Fruit fly (Drosophila melanogaster) whole organism, pupa: ENCODE measurements around the gene CG5167.

Source experiments
- CG10348 ChIP-seq: fragments of 200-800 bp; sonication (Bioruptor generic); IDR thresholded peaks from 2 replicates; pipeline ENCODE4 v1.3.6; 2022; ENCODE audit warnings: missing biosample characterization, missing genetic modification characterization
- CG12605 ChIP-seq: fragments of 200-800 bp; sonication (Bioruptor generic); IDR thresholded peaks from 2 replicates; pipeline ENCODE4 v1.3.6; 2022; ENCODE audit warnings: missing biosample characterization, missing genetic modification characterization
- CG13204 ChIP-seq: fragments of 200-800 bp; sonication (Bioruptor generic); optimal IDR thresholded peaks from 2 replicates; lab custom pipeline; 2018; ENCODE audit warnings: missing biosample characterization, mild to moderate bottlenecking, missing genetic modification characterization, moderate library complexity
- CG14655 ChIP-seq: fragments of 200-800 bp; sonication (Bioruptor generic); optimal IDR thresholded peaks from 3 replicates; lab custom pipeline; 2017; ENCODE audit warnings: mild to moderate bottlenecking, missing biosample characterization, missing genetic modification reagents, missing genetic modification characterization
- CG15710 ChIP-seq: fragments of 200-800 bp; sonication (Bioruptor generic); optimal IDR thresholded peaks from 2 replicates; lab custom pipeline; 2018; ENCODE audit warnings: missing biosample characterization, mild to moderate bottlenecking, missing genetic modification characterization, moderate library complexity
- CG17806 ChIP-seq: fragments of 200-800 bp; sonication (Bioruptor generic); optimal IDR thresholded peaks from 2 replicates; lab custom pipeline; 2018; ENCODE audit warnings: missing biosample characterization, mild to moderate bottlenecking, missing genetic modification characterization, moderate library complexity
- CG32121 ChIP-seq: fragments of 200-800 bp; sonication (Bioruptor generic); IDR thresholded peaks from 2 replicates; pipeline ENCODE4 v1.3.6; 2022; ENCODE audit warnings: missing biosample characterization, missing genetic modification characterization
- CG34367 ChIP-seq: fragments of 200-800 bp; sonication (Bioruptor generic); optimal IDR thresholded peaks from 2 replicates; lab custom pipeline; 2018; ENCODE audit warnings: missing biosample characterization, mild to moderate bottlenecking, missing genetic modification characterization
- CG4496 ChIP-seq: fragments of 200-800 bp; sonication (Bioruptor generic); IDR thresholded peaks from 3 replicates; pipeline ENCODE4 v1.3.6; 2022; ENCODE audit warnings: missing biosample characterization, missing genetic modification characterization
- CG8159 ChIP-seq: fragments of 200-800 bp; sonication (Bioruptor generic); optimal IDR thresholded peaks from 3 replicates; lab custom pipeline; 2018; ENCODE audit warnings: missing biosample characterization, mild to moderate bottlenecking, missing genetic modification characterization, moderate library complexity
- CG8301 ChIP-seq: fragments of 200-800 bp; sonication (Bioruptor generic); optimal IDR thresholded peaks from 2 replicates; lab custom pipeline; 2018; ENCODE audit warnings: missing biosample characterization, mild to moderate bottlenecking, missing genetic modification characterization
- CG9948 ChIP-seq: fragments of 200-800 bp; sonication (Bioruptor generic); optimal IDR thresholded peaks from 2 replicates; lab custom pipeline; 2018; ENCODE audit warnings: missing biosample characterization, mild to moderate bottlenecking, missing genetic modification characterization, moderate library complexity
- D1 ChIP-seq: fragments of 200-800 bp; sonication (Bioruptor generic); optimal IDR thresholded peaks from 2 replicates; lab custom pipeline; 2018; ENCODE audit warnings: missing biosample characterization, mild to moderate bottlenecking, missing genetic modification characterization, moderate library complexity
- EcR ChIP-seq: fragments of 200-800 bp; sonication (Bioruptor generic); optimal IDR thresholded peaks from 3 replicates; lab custom pipeline; 2019; ENCODE audit warnings: missing biosample characterization, missing genetic modification characterization, mild to moderate bottlenecking, moderate library complexity, missing genetic modification reagents
- Ets98B ChIP-seq: fragments of 200-800 bp; sonication (Bioruptor generic); IDR thresholded peaks from 2 replicates; pipeline ENCODE4 v1.3.6; 2022; ENCODE audit warnings: missing biosample characterization, missing genetic modification characterization
- Pif1A ChIP-seq: fragments of 200-800 bp; sonication (Bioruptor generic); optimal IDR thresholded peaks from 3 replicates; lab custom pipeline; 2016; ENCODE audit warnings: missing biosample characterization, missing genetic modification characterization
- Pif1B ChIP-seq: fragments of 200-800 bp; sonication (Bioruptor generic); optimal IDR thresholded peaks from 3 replicates; lab custom pipeline; 2016; ENCODE audit warnings: missing biosample characterization, missing genetic modification characterization
- Snoo ChIP-seq: fragments of 200-800 bp; sonication (Bioruptor generic); optimal IDR thresholded peaks from 3 replicates; lab custom pipeline; 2017; ENCODE audit warnings: missing biosample characterization, mild to moderate bottlenecking, missing genetic modification characterization, inconsistent platforms
- fd96Ca ChIP-seq: fragments of 200-800 bp; sonication (Bioruptor generic); IDR thresholded peaks from 3 replicates; pipeline ENCODE4 v1.3.6; 2022; ENCODE audit warnings: missing biosample characterization, missing genetic modification characterization
- gl ChIP-seq: fragments of 200-800 bp; sonication (Bioruptor generic); optimal IDR thresholded peaks from 2 replicates; lab custom pipeline; 2018; ENCODE audit warnings: missing biosample characterization, mild to moderate bottlenecking, missing genetic modification characterization
- rn ChIP-seq: fragments of 200-800 bp; sonication (Bioruptor generic); IDR thresholded peaks from 2 replicates; pipeline ENCODE4 v1.3.6; 2022; ENCODE audit warnings: missing biosample characterization, missing genetic modification characterization

The CG5167 gene

DNA sequence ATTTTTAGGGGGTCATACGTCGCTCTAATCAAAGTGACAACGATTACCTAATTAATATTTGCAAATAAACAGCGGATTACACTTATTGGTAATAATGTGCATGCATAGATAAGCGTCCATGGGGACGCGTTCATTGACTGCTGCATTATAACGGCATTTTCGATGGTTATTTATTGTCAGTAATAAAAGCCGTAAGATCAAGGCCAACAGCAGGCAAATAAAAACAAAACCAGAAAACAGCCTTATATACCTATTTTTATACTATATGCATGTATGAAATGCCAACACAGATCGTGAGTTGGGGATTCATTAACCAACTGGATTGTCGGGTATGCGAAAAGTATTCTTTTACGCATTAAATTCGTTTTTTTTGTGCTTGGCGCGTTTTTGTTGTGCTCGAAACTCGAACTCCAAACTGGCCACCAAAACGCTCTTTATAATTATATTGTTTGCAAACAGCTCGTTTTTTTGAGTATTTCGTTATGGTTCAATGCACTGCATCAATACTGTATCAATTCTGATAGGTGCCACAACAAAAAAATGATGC, 44.5 kb downstream of the CG5167 start:
- TF ChIP-seq Pif1A (GFP tag; lab: Kevin White, UChicago) (no peak), EcR (GFP tag; lab: Kevin White, UChicago) (peak; percentile 91), Snoo (tag; lab: Kevin White, UChicago) (no peak), CG4496 (GFP tag; lab: Robert Waterston, UW) (no peak), CG10348 (GFP tag; lab: Robert Waterston, UW) (no peak), D1 (tag; lab: Kevin White, UChicago) (no peak), CG32121 (no peak)

DNA sequence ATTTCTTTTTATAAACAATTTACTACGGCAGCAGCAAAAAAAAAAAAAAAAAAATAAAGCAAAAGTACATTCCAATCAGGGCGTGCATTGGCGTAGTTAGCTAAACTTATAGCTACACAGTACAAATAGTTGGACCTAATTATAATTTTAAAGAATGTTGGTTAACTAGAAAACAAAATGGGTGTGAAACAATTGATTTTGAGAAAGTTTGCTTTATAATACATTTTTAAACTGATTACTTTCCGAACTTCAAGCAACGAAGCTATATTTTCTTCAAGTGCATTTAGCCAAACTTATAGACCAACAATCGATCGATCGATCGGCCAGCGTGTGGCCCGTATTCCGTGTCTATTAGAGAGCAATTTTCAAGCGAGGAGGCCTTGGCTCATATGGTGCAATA, 45.0 kb downstream of the CG5167 start:
- 0 out of 2 replicates have a peak, but pooled peaks have one; percentile 11 for TF ChIP-seq CG10348 (GFP tag; lab: Robert Waterston, UW)
- TF ChIP-seq CG8301 (tag; lab: Kevin White, UChicago): peak; percentile 20
- TF ChIP-seq CG12605 (GFP tag; lab: Robert Waterston, UW): 0 out of 2 replicates have a peak, but pooled peaks have one; percentile 35
- no peak for TF ChIP-seq Snoo (tag; lab: Kevin White, UChicago)
- peak; percentile 32 for TF ChIP-seq CG8159
- TF ChIP-seq Ets98B (GFP tag; lab: Robert Waterston, UW): peak; percentile 29
- peak; percentile 22; the same call in 1 of the 2 replicates for TF ChIP-seq CG32121
- peak; percentile 21 for TF ChIP-seq CG15710 (tag; lab: Kevin White, UChicago)
- peak; percentile 15 for TF ChIP-seq CG34367 (tag; lab: Kevin White, UChicago)
- 0 out of 3 replicates have a peak, but pooled peaks have one; percentile 49 for TF ChIP-seq CG4496 (GFP tag; lab: Robert Waterston, UW)
- TF ChIP-seq CG17806 (tag; lab: Kevin White, UChicago): peak; percentile 27
- TF ChIP-seq Pif1A (GFP tag; lab: Kevin White, UChicago): no peak
- no peak for TF ChIP-seq CG13204 (GFP tag; lab: Kevin White, UChicago)
- peak; percentile 22 for TF ChIP-seq CG9948 (tag; lab: Kevin White, UChicago)
- no peak for TF ChIP-seq EcR (GFP tag; lab: Kevin White, UChicago)
- TF ChIP-seq Pif1B (GFP tag; lab: Kevin White, UChicago): no peak
- TF ChIP-seq rn (GFP tag; lab: Robert Waterston, UW): no peak

- TF ChIP-seq Pif1A (GFP tag; lab: Kevin White, UChicago) (no peak), CG8159 (no peak), rn (GFP tag; lab: Robert Waterston, UW) (no peak), CG9948 (tag; lab: Kevin White, UChicago) (no peak), CG15710 (tag; lab: Kevin White, UChicago) (no peak), CG12605 (GFP tag; lab: Robert Waterston, UW) (no peak), CG10348 (GFP tag; lab: Robert Waterston, UW) (0 out of 2 replicates have a peak, but pooled peaks have one; percentile 9), CG8301 (tag; lab: Kevin White, UChicago) (no peak), gl (tag; lab: Kevin White, UChicago) (no peak), CG14655 (GFP tag; lab: Kevin White, UChicago) (no peak), EcR (GFP tag; lab: Kevin White, UChicago) (peak; percentile 63), CG34367 (tag; lab: Kevin White, UChicago) (no peak), Snoo (tag; lab: Kevin White, UChicago) (no peak), CG32121 (no peak), CG4496 (GFP tag; lab: Robert Waterston, UW) (0 out of 3 replicates have a peak, but pooled peaks have one; percentile 22), CG17806 (tag; lab: Kevin White, UChicago) (no peak), fd96Ca (no peak), D1 (tag; lab: Kevin White, UChicago) (no peak), CG13204 (GFP tag; lab: Kevin White, UChicago) (peak; percentile 92), Ets98B (GFP tag; lab: Robert Waterston, UW) (peak; percentile 43), Pif1B (GFP tag; lab: Kevin White, UChicago) (no peak)
These were observed 45.7 kb downstream of the CG5167 start, which contains the start of gene CG5509 for dm6 chr3R:12451888-12452514. Gene CG5509, plus strand, starts transcription at chr3R:12452464.

DNA sequence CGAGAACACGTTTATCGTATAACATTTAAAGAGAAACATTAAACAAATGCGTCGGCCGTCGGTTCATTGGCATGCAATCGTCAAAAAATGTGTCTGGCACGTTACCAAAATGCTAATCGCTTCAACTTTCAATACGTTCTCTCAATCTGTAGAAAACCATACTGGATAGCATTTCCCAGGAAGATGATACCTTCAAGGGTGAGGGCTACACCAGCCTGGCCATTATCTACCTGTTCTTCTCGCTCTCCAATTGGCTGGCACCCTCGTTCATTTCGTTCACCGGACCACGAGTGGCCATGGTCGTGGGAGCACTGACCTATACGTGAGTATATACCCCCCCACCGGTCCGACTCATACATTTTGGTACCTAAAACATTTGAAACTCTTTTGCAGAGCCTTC, 48.2 kb downstream of the CG5167 start:
- TF ChIP-seq fd96Ca: no peak
- TF ChIP-seq CG10348 (GFP tag; lab: Robert Waterston, UW): no peak
- TF ChIP-seq EcR (GFP tag; lab: Kevin White, UChicago): peak; percentile 77

DNA sequence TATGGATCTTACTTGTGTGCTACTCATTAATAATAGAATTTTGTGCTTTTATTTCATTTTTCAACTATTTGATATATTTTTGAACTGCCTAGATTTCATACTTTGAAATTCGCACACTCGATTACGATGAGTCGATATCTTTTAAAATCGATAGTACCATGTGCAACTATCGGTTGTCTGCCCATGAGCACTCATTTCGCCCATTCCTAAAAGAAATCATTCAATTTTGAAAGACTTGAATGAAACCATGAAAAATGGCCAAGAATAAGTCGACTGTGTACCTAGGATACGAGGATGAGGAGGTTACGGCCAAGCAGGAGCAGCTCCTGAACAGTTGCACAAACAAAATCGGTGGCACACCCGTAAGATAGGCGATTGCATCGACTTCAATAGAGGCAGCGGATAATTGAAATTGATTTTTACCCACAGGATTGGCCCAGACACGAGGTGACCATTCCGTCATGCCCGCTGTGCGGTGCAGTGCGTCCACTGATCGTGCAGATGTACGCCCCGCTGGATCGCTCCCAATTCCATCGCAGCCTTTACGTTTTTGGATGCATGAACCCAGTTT, 50.1 kb downstream of the CG5167 start, which contains the start of gene trus:
TSS of gene trus (plus strand) at position 204 of the 571 bp plus-strand sequence.
- TF ChIP-seq CG15710 (tag; lab: Kevin White, UChicago) (no peak), D1 (tag; lab: Kevin White, UChicago) (no peak), CG4496 (GFP tag; lab: Robert Waterston, UW) (no peak), Pif1A (GFP tag; lab: Kevin White, UChicago) (no peak), CG12605 (GFP tag; lab: Robert Waterston, UW) (no peak), CG8301 (tag; lab: Kevin White, UChicago) (no peak), fd96Ca (no peak), gl (tag; lab: Kevin White, UChicago) (no peak), CG10348 (GFP tag; lab: Robert Waterston, UW) (no peak), CG8159 (no peak), Snoo (tag; lab: Kevin White, UChicago) (no peak), EcR (GFP tag; lab: Kevin White, UChicago) (no peak), Ets98B (GFP tag; lab: Robert Waterston, UW) (no peak), rn (GFP tag; lab: Robert Waterston, UW) (no peak), CG34367 (tag; lab: Kevin White, UChicago) (no peak), CG32121 (no peak), CG17806 (tag; lab: Kevin White, UChicago) (no peak), Pif1B (GFP tag; lab: Kevin White, UChicago) (no peak), CG9948 (tag; lab: Kevin White, UChicago) (no peak), CG14655 (GFP tag; lab: Kevin White, UChicago) (no peak)
